Worm (Caenorhabditis elegans): ENCODE measurements around the gene crn-3.

Gene crn-3

DNA sequence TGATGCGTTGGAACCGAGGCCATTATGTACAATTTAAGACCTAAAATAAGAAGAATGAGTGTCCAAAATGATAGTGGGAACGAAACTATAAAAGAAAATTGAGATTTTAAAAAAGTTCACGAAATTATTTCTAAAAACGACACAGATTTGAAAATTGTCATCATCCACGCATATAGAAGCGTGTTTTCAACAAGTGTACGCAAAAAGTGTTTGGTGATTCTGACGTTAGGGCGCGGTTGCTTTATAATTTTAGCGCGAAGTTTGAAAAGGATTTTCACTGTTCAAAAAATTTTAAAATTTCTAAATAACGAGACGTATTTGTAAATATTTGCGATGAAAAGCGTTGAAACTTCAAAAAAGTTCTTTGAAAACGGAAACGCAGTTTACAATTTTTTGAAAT lies 24.5 kb upstream of the crn-3 start, which contains the start of gene cdc-48.1 (continued):
- TF ChIP-seq pha-4 (GFP tag; IDR thresholded peaks at IDR 0.05) (peak; percentile 99), pha-4 (tag; optimal IDR thresholded peaks at IDR 0.05) (peak; percentile 100), R02D3.7 (tag; optimal IDR thresholded peaks at IDR 0.05) (peak; percentile 67), zag-1 (tag; optimal IDR thresholded peaks at IDR 0.05) (peak; percentile 92), mep-1 (tag; optimal IDR thresholded peaks at IDR 0.05) (peak; percentile 100), aha-1 (tag) (peak; percentile 100), fos-1 (tag; optimal IDR thresholded peaks at IDR 0.05) (peak; percentile 93), hif-1 (tag; optimal IDR thresholded peaks at IDR 0.05) (peak; percentile 89 to 97), zip-2 (tag; optimal IDR thresholded peaks at IDR 0.05) (peak; percentile 95), lin-29 (GFP tag; IDR thresholded peaks at IDR 0.05) (peak; percentile 98), spr-1 (tag; optimal IDR thresholded peaks at IDR 0.05) (peak; percentile 98), saeg-2 (GFP tag; IDR thresholded peaks at IDR 0.05) (peak; percentile 98), F26F4.8 (GFP tag; conservative IDR thresholded peaks at IDR 0.05) (peak; percentile 54; the same call in 1 of the 2 replicates), Y105C5A.15 (GFP tag; IDR thresholded peaks at IDR 0.05) (peak; percentile 93), ceh-82 (tag; optimal IDR thresholded peaks at IDR 0.05) (peak; percentile 74), aly-2 (tag; optimal IDR thresholded peaks at IDR 0.05) (peak; percentile 90), nhr-41 (GFP tag; IDR thresholded peaks at IDR 0.05) (peak; percentile 97), lir-3 (tag; optimal IDR thresholded peaks at IDR 0.05) (peak; percentile 87), madf-5 (GFP tag; IDR thresholded peaks at IDR 0.05) (peak; percentile 88 to 94; a peak in 3 of 4 replicates), jun-1 (tag; optimal IDR thresholded peaks at IDR 0.05) (peak; percentile 97), sdz-12 (GFP tag; optimal IDR thresholded peaks at IDR 0.05) (peak; percentile 96), php-3 (GFP tag; IDR thresholded peaks at IDR 0.05) (peak; percentile 96), ama-1 (optimal IDR thresholded peaks at IDR 0.05) (peak; percentile 85), attf-4 (tag; optimal IDR thresholded peaks at IDR 0.05) (peak; percentile 73), Y48G9A.11 (GFP tag; IDR thresholded peaks at IDR 0.05) (peak; percentile 95), lin-15B (tag; optimal IDR thresholded peaks at IDR 0.05) (peak; percentile 100), F10B5.3 (tag; optimal IDR thresholded peaks at IDR 0.05) (peak; percentile 92), nhr-10 (tag; optimal IDR thresholded peaks at IDR 0.05) (peak; percentile 98), egl-43 (GFP tag; IDR thresholded peaks at IDR 0.05) (peak; percentile 95), nhr-28 (tag; optimal IDR thresholded peaks at IDR 0.05) (peak; percentile 99), spr-3 (GFP tag; optimal IDR thresholded peaks at IDR 0.05) (peak; percentile 98), unc-62 (GFP tag; optimal IDR thresholded peaks at IDR 0.05 in 1 of 2) (peak; percentile 19 to 100), unc-62 (tag; optimal IDR thresholded peaks at IDR 0.05) (no peak), gei-8 (GFP tag; optimal IDR thresholded peaks at IDR 0.05) (peak; percentile 96), lin-38 (GFP tag; IDR thresholded peaks at IDR 0.05) (peak; percentile 100), hlh-30 (tag; optimal IDR thresholded peaks at IDR 0.05; ENCODE audit: insufficient read depth) (peak; percentile 99), set-16 (GFP tag; IDR thresholded peaks at IDR 0.05) (peak; percentile 30; the same call in 1 of the 2 replicates), Y5F2A.4 (GFP tag; optimal IDR thresholded peaks at IDR 0.05) (peak; percentile 97), T26A8.4 (GFP tag; IDR thresholded peaks at IDR 0.05) (peak; percentile 99), F49E8.2 (tag; optimal IDR thresholded peaks at IDR 0.05; ENCODE audit: borderline replicate concordance) (peak; percentile 97), ceh-28 (tag; optimal IDR thresholded peaks at IDR 0.05) (peak; percentile 72), ces-1 (GFP tag; optimal IDR thresholded peaks at IDR 0.05) (peak; percentile 97), daf-16 (GFP tag; optimal IDR thresholded peaks at IDR 0.05) (peak; percentile 91 to 94), daf-16 (tag; optimal IDR thresholded peaks at IDR 0.05) (peak; percentile 97), daf-19 (GFP tag; conservative IDR thresholded peaks at IDR 0.05) (peak; percentile 98), T20F7.1 (GFP tag; optimal IDR thresholded peaks at IDR 0.05) (peak; percentile 99), skn-1 (tag; optimal IDR thresholded peaks at IDR 0.05) (peak; percentile 73), snpc-1.2 (GFP tag; IDR thresholded peaks at IDR 0.05) (peak; percentile 94), rbr-2 (tag; optimal IDR thresholded peaks at IDR 0.05) (peak; percentile 99), ZK546.5 (tag; optimal IDR thresholded peaks at IDR 0.05) (peak in 1 of 2 experiments; percentile 90), Y75B8A.6 (GFP tag; IDR thresholded peaks at IDR 0.05) (peak; percentile 99), lin-1 (GFP tag; IDR thresholded peaks at IDR 0.05) (peak; percentile 99)

Data from whole organism, L4 larva.